Fruit fly (Drosophila melanogaster) Kc167 (cell line): ENCODE measurements around the gene PXo.

Experiments used
- Myc ChIP-seq: fragments of >200 bp; optimal IDR thresholded peaks from 2 replicates; lab custom pipeline; 2017; ENCODE audit warnings: missing external identifiers
- Sin3A ChIP-seq: fragments of >200 bp; optimal IDR thresholded peaks from 2 replicates; lab custom pipeline; 2018; ENCODE audit warnings: missing external identifiers
- h ChIP-seq: fragments of >200 bp; optimal IDR thresholded peaks from 3 replicates; lab custom pipeline; 2018; ENCODE audit warnings: missing external identifiers
- insv ChIP-seq: fragments of >200 bp; optimal IDR thresholded peaks from 3 replicates; lab custom pipeline; 2018; ENCODE audit warnings: missing external identifiers
- psq ChIP-seq: fragments of >200 bp; optimal IDR thresholded peaks from 2 replicates; lab custom pipeline; 2017; ENCODE audit warnings: missing external identifiers
- ttk ChIP-seq: sonication (Bioruptor generic); optimal IDR thresholded peaks from 2 replicates; lab custom pipeline; 2017; ENCODE audit warnings: missing external identifiers

PXo gene

DNA sequence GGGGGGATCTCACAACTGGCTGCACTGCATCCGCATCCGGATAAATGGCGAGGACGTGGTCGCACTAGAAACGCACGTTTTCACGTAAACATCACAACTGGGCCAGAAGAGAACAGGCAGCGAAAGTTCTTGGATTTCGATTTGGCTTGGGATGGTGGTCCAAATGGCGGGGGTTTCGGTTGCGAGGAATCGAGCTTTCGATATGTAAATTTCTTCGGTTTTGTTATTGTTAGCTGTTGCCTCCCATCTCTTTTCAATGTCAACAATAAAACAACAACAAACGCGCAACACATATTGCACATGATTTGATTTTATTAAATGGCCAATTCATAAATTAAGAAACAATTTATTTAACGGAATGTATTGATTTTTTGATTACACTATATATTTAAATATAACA is at the start of gene PXo:
TSS of gene PXo (minus strand) at position 101 of the 400 bp plus-strand sequence.
- TF ChIP-seq Myc (lab: Kevin White, UChicago) (no peak), psq (lab: Kevin White, UChicago) (no peak), insv (lab: Kevin White, UChicago) (no peak), Sin3A (lab: Kevin White, UChicago) (no peak), ttk (lab: Kevin White, UChicago) (no peak), h (lab: Kevin White, UChicago) (no peak)

DNA sequence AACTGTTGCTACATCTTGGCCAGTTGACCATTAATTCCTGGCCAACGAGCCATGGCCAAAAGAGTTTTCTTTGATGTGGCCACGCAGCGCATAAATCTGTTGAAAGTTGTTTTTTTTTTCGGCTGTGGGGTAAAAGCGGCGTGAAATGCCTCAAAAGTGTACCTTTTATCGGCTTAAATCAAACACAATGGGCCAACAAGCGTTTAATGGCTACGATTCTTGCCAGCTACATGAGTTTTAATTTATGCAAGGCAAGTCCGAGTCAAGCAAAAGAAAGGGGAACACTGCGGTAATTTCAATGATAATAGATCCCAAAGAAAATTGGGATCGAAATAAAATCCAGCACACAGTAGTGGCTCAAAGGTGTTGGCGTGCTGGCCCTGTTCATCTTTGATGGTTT is 49.1 kb upstream of the PXo start:
- TF ChIP-seq psq (lab: Kevin White, UChicago) (no peak), h (lab: Kevin White, UChicago) (no peak), insv (lab: Kevin White, UChicago) (no peak), Sin3A (lab: Kevin White, UChicago) (no peak), ttk (lab: Kevin White, UChicago) (no peak), Myc (lab: Kevin White, UChicago) (no peak)

DNA sequence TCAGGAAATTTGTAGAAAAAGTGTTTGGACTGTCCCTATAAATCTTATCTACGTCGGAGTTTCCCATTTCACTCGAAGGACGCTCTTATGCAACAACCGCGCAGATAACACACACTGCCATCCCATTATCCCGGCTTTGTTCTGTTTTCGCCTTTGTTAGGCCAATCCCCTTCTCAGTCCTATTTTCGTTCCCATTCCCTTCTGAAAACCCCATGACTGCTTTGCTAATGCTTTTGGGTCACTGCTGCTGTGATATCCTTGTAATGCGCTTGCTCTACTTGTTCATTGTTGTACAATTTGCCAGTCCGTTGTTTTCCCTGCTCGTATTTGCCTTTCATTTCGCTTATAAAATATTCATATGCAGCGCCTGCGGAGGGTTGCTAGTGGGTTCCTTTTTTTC is 48.0 kb upstream of the PXo start:
- TF ChIP-seq ttk (lab: Kevin White, UChicago) (no peak), Sin3A (lab: Kevin White, UChicago) (no peak), Myc (lab: Kevin White, UChicago) (no peak), insv (lab: Kevin White, UChicago) (no peak), h (lab: Kevin White, UChicago) (no peak), psq (lab: Kevin White, UChicago) (no peak)

DNA sequence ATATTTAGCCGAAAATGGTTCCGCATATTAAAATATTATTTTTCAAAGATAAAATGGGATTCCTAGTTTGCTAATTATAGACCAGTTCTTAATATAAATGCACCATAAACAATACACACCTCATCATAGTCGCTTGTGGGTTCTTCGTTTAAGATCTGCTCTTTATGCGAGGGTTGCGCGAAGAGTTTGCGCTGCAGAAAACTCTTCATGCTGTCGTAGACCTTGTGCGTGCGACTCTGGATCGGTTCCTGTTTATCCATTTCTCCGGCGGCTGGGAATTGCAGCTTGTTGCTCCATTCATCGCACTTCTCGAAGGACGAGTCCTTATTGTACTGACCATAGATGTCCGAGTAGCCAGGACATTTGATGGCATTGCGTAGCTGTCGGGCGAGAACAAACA is 47.6 kb upstream of the PXo start:
- TF ChIP-seq Myc (lab: Kevin White, UChicago): no peak
- no peak for TF ChIP-seq Sin3A (lab: Kevin White, UChicago)
- TF ChIP-seq psq (lab: Kevin White, UChicago): no peak
- TF ChIP-seq ttk (lab: Kevin White, UChicago): no peak
- no peak for TF ChIP-seq insv (lab: Kevin White, UChicago)
- no peak for TF ChIP-seq h (lab: Kevin White, UChicago)

DNA sequence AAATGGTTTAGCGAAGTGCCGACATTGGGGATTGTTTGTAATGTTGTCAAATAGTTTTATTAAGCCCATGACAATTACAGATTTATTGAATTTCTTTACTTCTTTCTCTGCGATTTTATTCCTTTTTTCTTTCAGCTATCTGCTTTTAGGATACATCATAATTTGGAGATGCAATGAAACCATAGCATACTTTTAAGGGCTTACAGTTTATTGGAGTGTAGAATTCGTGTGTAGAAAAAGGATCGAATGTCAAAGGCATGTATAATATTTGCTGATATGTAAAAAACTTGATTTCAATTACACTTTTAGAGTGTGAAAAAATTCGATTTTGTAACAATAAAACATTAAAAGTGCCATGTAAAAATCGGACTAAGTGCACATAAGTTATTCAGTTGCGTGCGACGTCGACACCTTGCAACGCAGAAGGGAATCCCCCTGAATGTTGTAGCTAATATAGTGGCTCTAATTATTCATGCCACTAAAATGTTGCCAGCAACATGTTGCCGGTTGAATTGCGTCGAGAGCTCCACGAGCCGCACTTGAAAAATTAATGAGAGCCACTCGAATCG is 45.8 kb upstream of the PXo start:
- TF ChIP-seq h (lab: Kevin White, UChicago): no peak

DNA sequence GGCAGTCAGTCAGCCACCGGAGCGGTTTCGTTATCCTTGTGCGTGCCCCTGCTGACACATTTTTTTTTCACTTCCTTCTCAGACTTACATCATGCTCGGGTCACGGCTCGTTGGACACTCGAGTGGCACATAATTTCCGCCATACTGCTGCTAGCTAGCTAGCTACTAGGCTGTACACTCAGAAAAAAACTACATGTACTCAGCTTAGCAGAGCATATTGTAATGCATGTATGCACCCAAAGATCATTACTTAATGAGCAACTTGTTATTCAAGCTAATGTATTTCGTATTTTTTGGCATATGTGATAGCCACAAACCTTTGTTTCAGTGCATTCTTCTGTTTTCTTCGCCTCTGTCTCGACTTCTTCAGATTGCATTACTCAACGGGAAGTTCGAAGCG is 43.3 kb upstream of the PXo start:
- TF ChIP-seq Myc (lab: Kevin White, UChicago) (no peak), insv (lab: Kevin White, UChicago) (no peak), Sin3A (lab: Kevin White, UChicago) (no peak), psq (lab: Kevin White, UChicago) (no peak), ttk (lab: Kevin White, UChicago) (no peak), h (lab: Kevin White, UChicago) (no peak)

DNA sequence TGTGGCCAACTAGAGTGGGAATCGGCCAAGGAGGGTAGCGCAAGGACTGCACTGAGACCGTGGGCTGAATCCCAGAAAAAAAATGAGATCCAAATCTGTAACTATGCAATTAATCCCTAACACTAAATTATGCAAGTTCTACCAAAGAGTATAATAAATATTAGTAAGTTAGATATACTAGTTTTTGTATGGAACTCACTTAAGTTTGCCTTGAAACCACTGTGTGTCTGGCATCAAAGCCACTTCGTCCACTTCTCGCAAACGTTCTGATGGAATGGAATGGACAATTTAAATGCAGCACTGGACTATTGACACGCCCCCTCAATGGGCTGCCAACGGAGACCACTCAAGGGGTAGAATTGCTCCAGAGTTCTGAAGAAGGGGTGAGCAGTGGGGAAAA is 37.0 kb upstream of the PXo start:
- no peak for TF ChIP-seq ttk (lab: Kevin White, UChicago)
- no peak for TF ChIP-seq Myc (lab: Kevin White, UChicago)

DNA sequence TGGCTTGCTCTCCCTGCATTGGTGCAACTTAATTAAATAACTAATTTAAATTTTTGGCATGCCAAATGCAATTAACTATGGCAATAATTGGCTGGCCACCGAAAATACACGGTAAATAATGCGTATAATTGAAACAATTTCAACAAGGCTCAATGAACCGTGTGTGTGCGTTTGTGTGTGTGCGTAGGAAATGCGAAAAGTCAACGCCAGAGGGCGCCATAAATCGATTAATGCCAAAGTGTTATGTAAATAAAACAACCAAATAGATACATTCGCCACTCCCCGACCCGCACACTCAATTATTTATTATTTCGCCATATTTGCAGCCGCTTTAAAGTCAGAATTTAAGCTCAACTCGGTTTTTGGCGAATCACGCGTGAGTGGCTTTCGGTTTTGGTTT is 36.0 kb upstream of the PXo start:
- TF ChIP-seq h (lab: Kevin White, UChicago) (no peak), psq (lab: Kevin White, UChicago) (no peak), insv (lab: Kevin White, UChicago) (no peak), Myc (lab: Kevin White, UChicago) (no peak), ttk (lab: Kevin White, UChicago) (no peak), Sin3A (lab: Kevin White, UChicago) (no peak)

DNA sequence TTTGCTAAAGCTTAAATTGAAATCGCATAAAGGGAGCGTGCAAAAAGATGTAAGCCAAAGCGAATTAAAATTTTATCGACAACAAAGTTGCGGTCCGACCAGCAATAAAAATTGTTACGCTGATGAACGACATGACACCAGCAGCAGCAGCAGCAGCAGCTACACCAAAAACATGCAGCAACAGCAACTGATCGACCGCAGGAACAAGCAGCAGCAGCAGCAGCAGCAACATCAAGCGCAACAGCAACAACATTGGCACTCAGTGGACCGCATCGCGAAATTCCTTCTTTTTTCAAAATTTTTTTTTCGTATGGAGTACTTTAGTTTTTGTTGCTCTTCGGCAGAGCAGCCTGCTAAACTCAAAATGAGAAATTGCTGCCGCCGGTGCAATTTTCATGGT is 33.8 kb upstream of the PXo start:
- TF ChIP-seq psq (lab: Kevin White, UChicago): no peak

DNA sequence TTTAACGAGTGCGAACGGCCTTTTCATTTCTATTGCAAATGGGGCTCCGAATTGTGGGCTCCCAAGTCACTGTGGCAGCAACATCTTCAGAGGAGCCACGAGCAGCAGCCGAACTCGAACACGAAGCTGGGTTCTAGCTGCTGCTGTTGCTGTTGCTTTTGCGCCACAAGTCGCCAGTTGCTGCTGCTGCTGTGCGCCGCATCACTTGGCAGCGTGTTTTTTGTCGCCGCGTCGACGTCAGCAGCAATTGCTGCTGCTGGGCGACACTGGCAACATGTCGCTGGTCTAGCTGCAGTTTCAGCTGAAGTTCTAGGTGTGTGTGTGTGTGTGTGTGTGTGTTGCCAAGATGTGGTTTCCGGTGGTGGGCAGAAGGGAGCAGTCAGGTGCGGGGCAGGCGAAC is 31.4 kb upstream of the PXo start:
- TF ChIP-seq psq (lab: Kevin White, UChicago) (no peak), insv (lab: Kevin White, UChicago) (no peak), Sin3A (lab: Kevin White, UChicago) (no peak), h (lab: Kevin White, UChicago) (no peak), Myc (lab: Kevin White, UChicago) (no peak)

DNA sequence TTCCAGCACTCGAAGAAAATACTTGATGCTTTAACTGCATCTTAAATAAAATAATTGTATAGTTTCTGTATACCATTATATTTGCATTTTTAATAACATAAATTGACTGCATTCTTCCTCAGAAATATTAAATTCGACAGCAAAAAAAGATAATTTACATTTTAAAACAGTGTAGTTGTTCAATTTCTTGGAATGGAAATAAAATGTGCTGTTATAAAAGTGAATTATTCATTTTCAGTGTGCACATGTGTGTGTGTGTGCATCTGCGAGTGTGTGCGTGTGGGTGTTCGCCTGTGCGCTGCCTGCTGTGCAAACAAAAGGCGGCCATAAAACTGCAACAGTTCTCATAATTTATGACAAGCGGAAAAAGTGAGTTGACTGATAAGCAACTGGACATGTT is 31.0 kb upstream of the PXo start:
- TF ChIP-seq insv (lab: Kevin White, UChicago): no peak
- no peak for TF ChIP-seq psq (lab: Kevin White, UChicago)
- TF ChIP-seq Myc (lab: Kevin White, UChicago): no peak
- no peak for TF ChIP-seq h (lab: Kevin White, UChicago)
- TF ChIP-seq Sin3A (lab: Kevin White, UChicago): no peak
- TF ChIP-seq ttk (lab: Kevin White, UChicago): no peak

DNA sequence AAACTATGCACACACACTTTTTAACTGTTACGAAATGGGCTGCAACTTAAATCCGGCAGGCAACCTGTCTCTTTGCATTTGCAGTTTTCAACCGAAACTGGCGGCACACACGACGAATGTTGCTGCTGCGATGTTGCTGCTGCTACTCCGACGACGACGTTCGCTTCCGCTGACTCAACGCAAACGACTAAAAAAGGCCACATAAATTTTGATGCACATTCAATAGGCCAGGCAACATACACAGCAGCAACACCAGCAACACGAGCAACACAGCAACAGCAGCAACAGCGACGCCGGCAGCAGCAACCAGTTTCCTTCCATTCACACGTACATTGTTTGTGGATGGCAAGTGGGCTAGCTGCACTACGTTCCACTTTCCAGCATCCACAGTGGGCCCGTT is 29.4 kb upstream of the PXo start, which contains the start of gene Egfrap:
TSS of gene Egfrap (minus strand) at position 192 of the 400 bp plus-strand sequence.
- no peak for TF ChIP-seq Sin3A (lab: Kevin White, UChicago)
- TF ChIP-seq h (lab: Kevin White, UChicago): no peak
- TF ChIP-seq insv (lab: Kevin White, UChicago): no peak
- no peak for TF ChIP-seq psq (lab: Kevin White, UChicago)
- no peak for TF ChIP-seq Myc (lab: Kevin White, UChicago)
- no peak for TF ChIP-seq ttk (lab: Kevin White, UChicago)
